Fruit fly (Drosophila melanogaster) whole organism: Measurements from ENCODE around the gene CG13599.

Experiments
- CG8478 ChIP-seq: fragments of >200 bp; optimal IDR thresholded peaks from 2 replicates; lab custom pipeline; 2018; ENCODE audit warnings: inconsistent platforms
- Dll ChIP-seq: fragments of >200 bp; optimal IDR thresholded peaks from 2 replicates; lab custom pipeline; 2017
- EcR ChIP-seq, 2 experiments: fragments of >200 bp; optimal IDR thresholded peaks; 2 replicates each; lab custom pipeline; 2017; ENCODE audit warnings: missing biosample characterization in 2 of 2, missing genetic modification characterization in 2 of 2, missing genetic modification reagents in 2 of 2
- pan ChIP-seq: fragments of >200 bp; optimal IDR thresholded peaks from 2 replicates; lab custom pipeline; 2017
- psq ChIP-seq: fragments of >200 bp; optimal IDR thresholded peaks from 2 replicates; lab custom pipeline; 2017
- usp ChIP-seq: fragments of >200 bp; optimal IDR thresholded peaks from 2 replicates; lab custom pipeline; 2017; ENCODE audit warnings: missing biosample characterization, missing genetic modification characterization, mixed read lengths

CG13599 gene

DNA sequence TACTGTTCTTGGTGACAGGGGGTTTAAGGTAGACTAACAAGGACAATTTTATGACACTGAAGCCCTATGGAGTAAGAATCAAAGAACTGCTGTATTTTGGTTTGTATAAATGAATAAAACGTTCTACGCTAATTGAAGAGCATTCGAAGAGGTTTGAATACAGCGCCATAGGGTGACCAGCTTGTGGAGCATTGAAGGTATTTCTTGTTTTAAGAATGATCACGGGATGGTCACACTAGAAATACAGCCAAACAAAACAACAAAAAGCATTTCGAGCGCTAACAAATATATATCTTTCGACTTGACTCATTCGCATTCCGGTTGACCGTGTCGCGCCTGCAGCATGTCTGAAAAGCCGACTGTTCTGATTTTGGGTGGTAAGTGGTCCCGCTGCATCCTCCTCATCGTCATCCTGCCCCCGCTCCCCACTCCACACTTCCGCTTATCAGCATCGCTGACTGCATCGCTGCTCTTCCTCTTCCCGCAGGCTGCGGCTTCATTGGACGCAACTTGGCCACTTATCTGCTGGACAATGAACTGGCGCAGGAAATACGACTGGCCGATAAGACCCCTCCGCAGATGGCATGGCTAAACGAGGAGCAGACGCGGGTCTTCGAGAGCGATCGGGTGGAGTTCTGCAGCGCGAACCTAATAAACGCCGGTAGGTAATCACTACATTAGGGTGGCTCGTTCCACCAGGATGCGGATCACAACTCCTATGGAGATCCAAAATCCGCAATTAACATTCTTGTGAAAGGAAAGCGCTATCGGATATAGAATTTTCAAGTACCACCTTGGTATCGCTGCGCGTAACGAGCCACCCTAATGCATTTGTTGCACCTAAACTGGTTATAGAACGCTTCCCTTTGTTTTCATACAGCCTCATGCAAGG lies 2.5 kb downstream of the CG13599 start, which contains the start of gene CG5854:
Gene CG5854 (plus strand): TSS at position 229 of the 892 bp plus-strand sequence.
- TF ChIP-seq EcR (GFP tag; optimal IDR thresholded peaks at IDR 0.05; lab: Kevin White, UChicago) (no peak), usp (GFP tag; lab: Kevin White, UChicago) (no peak), pan (lab: Kevin White, UChicago) (no peak), CG8478 (no peak), Dll (lab: Kevin White, UChicago) (no peak), psq (no peak)

DNA sequence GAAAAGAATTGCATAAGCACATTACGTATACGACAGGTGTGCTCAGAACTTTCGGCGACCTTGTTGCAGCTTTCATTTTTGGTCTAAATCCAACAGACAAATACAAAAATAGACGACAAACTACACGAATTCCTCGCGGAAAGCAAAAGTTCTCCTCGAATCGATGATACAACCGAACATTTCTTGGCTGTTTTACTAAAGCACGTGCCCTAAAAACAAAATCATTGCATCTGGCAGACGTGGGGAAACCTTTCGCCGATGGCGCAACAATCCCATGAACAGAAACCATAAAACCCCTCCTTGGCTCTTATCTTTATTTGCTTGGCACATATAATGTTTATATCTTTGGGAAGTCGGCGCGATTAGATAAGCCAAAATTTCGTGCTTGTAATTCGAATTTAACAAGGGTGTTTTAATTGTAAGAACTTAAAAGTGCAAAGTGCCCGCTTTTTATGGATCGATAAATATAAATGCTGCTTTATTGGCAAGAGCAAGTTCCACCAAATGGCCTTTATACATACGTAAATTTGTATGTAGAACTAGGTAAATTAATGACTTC lies 7.2 kb downstream of the CG13599 start:
- no peak for TF ChIP-seq psq

DNA sequence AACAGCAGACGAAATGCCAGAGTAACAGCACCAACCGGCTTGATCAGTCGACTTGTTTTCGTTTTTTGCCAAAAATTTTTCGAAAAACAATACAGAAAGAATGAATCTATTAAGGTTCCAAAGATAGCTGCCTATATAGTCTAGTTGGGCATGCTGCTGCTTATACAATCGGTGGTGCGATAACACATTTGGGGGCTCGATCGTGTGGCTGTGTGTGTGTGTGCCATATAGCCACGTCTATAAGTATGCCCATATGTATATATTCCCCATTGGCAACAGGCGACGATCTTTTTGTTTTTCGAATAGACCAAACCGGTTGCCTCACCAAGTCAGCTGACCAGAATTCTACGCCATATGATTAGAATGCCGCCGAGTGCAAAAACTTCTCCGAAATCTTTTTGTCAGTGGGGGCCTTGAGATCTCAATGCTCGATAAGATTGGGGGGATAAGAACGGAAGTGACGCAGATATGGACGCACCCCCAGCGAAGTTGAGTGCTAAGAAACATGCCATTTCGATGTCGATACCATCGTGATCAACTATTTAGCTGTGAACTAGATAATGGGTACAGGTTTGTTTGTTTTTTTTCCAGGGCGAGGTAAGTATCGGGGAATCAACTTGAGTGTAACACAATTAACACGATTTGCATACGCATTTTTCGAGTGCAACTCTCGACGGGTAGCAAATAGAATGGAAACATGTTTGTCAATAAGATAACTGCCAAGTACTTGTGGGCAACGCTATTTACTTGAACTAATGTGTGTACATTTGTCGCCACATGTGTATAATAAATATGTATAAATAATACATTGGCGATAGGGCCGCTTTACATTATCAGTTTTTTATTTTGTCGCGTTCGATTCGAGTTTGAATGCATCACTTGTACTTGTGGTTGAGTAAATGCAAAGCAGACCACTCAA lies 8.7 kb downstream of the CG13599 start:
- TF ChIP-seq usp (GFP tag; lab: Kevin White, UChicago) (no peak), pan (lab: Kevin White, UChicago) (no peak), CG8478 (no peak), Dll (lab: Kevin White, UChicago) (no peak), EcR (GFP tag; optimal IDR thresholded peaks at IDR 0.05; lab: Kevin White, UChicago) (no peak), psq (no peak)

DNA sequence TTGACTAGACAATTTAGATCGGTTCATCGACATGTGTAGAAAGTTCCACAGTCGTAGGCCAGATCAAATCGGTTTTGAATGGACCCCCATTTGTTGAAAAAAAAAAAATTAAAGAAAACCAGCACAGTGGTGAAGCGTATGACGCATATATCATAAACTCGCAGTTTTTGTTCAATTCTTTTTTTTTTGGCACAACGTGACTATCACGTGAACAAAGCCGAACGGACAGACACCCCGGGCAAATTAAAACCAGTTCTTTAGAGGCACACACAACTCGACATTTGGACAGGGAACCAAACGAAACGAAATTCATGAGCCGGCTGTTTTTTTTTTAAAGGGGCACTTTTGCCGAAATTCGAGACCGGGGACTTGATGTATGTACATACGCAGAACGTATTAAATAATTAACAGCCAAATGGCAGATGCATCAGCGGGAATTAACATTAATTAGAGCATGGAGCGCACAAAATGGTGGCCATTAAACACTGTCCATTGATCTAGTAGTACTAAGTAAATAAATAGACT lies 9.5 kb downstream of the CG13599 start:
- TF ChIP-seq psq (no peak), usp (GFP tag; lab: Kevin White, UChicago) (no peak), pan (lab: Kevin White, UChicago) (no peak), EcR (GFP tag; optimal IDR thresholded peaks at IDR 0.05; lab: Kevin White, UChicago) (no peak), Dll (lab: Kevin White, UChicago) (no peak), CG8478 (no peak)

- TF ChIP-seq Dll (lab: Kevin White, UChicago) (no peak), usp (GFP tag; lab: Kevin White, UChicago) (no peak), pan (lab: Kevin White, UChicago) (no peak), CG8478 (no peak), psq (no peak), EcR (GFP tag; optimal IDR thresholded peaks at IDR 0.05; lab: Kevin White, UChicago) (no peak)
Measured at dm6 chr3R:23941643-23942424, 10.4 kb downstream of the CG13599 start.

DNA sequence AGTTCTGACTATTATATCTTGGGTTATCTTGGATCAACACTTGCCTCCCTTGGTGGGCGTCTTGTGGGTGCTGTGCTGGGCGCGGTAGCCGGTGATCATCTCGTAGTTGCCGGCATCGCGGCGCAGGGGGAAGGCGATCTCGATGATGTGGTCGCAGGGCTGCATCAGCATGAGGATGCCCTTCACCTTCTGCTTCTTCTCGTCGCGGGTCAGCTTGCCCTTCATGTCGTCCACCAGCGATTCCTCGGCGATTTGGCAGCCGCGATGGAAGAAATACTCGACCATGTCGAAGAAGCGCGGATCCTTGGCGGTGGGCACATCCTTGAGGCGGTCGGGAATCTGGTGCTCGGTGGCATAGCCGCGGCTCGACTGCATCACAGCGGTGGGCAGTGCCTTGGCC lies 11.1 kb downstream of the CG13599 start:
- TF ChIP-seq psq (no peak), pan (lab: Kevin White, UChicago) (no peak), EcR (GFP tag; optimal IDR thresholded peaks at IDR 0.05; lab: Kevin White, UChicago) (no peak), CG8478 (no peak), usp (GFP tag; lab: Kevin White, UChicago) (no peak), Dll (lab: Kevin White, UChicago) (no peak)

DNA sequence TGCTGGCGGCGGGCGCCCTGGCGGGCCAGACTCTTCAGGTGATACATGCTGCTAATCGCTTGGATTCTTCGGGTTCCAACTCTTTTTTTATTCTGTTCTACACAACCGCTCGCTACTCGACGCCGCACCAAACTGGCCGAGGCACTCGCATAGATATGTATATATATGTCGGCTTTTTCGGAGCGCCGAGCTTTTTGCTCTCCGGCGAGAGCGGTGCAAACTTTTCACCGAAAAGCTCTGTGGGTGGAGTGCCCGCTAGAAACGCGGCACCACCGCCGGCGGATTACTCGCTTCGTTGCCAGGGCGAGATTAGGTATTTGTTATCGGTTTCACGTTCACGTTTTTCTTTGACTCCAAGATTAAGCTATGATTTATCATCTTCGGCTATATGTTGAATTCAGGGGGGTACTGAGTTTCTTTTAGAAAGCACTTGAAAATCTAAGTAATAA lies 11.6 kb downstream of the CG13599 start, which contains the start of gene Gdh:
Gene Gdh (minus strand): TSS at position 137 of the 449 bp plus-strand sequence.
- TF ChIP-seq Dll (lab: Kevin White, UChicago) (no peak), psq (no peak), CG8478 (no peak), EcR (GFP tag; optimal IDR thresholded peaks at IDR 0.05; lab: Kevin White, UChicago) (no peak), pan (lab: Kevin White, UChicago) (no peak), usp (GFP tag; lab: Kevin White, UChicago) (no peak)

DNA sequence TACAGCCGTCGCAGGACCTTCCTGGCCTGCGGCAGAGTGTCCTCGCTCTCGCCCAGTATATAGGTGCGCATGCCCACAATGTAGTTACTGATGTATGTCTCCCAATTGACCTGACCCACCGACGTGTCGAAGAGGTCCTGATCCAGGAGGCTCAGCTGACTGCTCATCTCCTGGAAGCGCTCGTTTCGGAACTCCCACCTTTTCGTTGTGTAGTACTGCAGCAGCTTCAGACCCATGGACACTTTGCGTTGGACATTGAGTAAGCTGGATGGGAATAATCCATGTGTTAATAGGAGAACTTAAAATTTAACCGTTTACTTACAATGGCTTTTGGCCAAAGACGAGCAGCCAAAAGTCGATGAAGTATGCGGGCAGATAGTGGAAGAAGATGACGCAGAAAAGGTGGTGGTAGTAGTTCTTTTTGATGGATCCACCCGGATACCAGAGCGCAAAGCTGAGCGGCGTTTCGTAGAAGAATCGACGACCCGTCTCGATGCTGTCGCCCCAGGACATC lies 12.5 kb downstream of the CG13599 start:
- TF ChIP-seq usp (GFP tag; lab: Kevin White, UChicago) (no peak), pan (lab: Kevin White, UChicago) (no peak), EcR (GFP tag; optimal IDR thresholded peaks at IDR 0.05; lab: Kevin White, UChicago) (no peak), Dll (lab: Kevin White, UChicago) (no peak), CG8478 (no peak), psq (no peak)

- TF ChIP-seq Dll (lab: Kevin White, UChicago) (no peak), usp (GFP tag; lab: Kevin White, UChicago) (no peak), pan (lab: Kevin White, UChicago) (no peak), CG8478 (no peak), psq (no peak), EcR (GFP tag; optimal IDR thresholded peaks at IDR 0.05; lab: Kevin White, UChicago) (no peak)
Measured at dm6 chr3R:23947002-23947401, 15.6 kb downstream of the CG13599 start.

DNA sequence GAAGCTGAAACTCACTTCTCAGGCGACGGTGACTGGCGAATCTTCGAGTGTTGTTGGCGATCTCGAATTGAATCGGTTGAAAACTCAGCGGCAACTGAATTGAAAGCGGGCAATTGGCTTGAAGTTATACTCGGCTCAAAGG lies 16.8 kb downstream of the CG13599 start, which contains the start of gene CG12268:
Gene CG12268 (minus strand): TSS at position 101 of the 142 bp plus-strand sequence.
- no peak for TF ChIP-seq EcR (GFP tag; optimal IDR thresholded peaks at IDR 0.05; lab: Kevin White, UChicago)
- no peak for TF ChIP-seq pan (lab: Kevin White, UChicago)
- TF ChIP-seq Dll (lab: Kevin White, UChicago) = no peak
- no peak for TF ChIP-seq CG8478
- TF ChIP-seq psq = no peak
- no peak for TF ChIP-seq usp (GFP tag; lab: Kevin White, UChicago)
